Worm (Caenorhabditis elegans): ENCODE results near the gene olrn-1.

The olrn-1 gene

ce11 chrX:15536017-15536416 lies 1.4 kb upstream of the olrn-1 start:
- TF ChIP-seq unc-62 (GFP tag; optimal IDR thresholded peaks at IDR 0.05): no peak

- no peak for TF ChIP-seq unc-62 (GFP tag; optimal IDR thresholded peaks at IDR 0.05)
These were observed 1.8 kb downstream of the olrn-1 start for ce11 chrX:15539299-15539698.

- no peak for TF ChIP-seq unc-62 (GFP tag; optimal IDR thresholded peaks at IDR 0.05)
These were observed 4.0 kb downstream of the olrn-1 start for ce11 chrX:15541437-15541836.

ce11 chrX:15544671-15545070 lies 7.2 kb downstream of the olrn-1 start:
- TF ChIP-seq unc-62 (GFP tag; optimal IDR thresholded peaks at IDR 0.05): no peak

ce11 chrX:15545485-15545884 lies 8.0 kb downstream of the olrn-1 start:
- TF ChIP-seq unc-62 (GFP tag; optimal IDR thresholded peaks at IDR 0.05): no peak

- no peak for TF ChIP-seq unc-62 (GFP tag; optimal IDR thresholded peaks at IDR 0.05)
These were observed 9.5 kb downstream of the olrn-1 start for ce11 chrX:15546943-15547342.

ce11 chrX:15547896-15548295 lies 10.4 kb downstream of the olrn-1 start:
- no peak for TF ChIP-seq unc-62 (GFP tag; optimal IDR thresholded peaks at IDR 0.05)

ce11 chrX:15550769-15551168 lies 13.3 kb downstream of the olrn-1 start:
- no peak for TF ChIP-seq unc-62 (GFP tag; optimal IDR thresholded peaks at IDR 0.05)

- TF ChIP-seq unc-62 (GFP tag; optimal IDR thresholded peaks at IDR 0.05): no peak
These were observed 14.7 kb downstream of the olrn-1 start for ce11 chrX:15552024-15552769.

ce11 chrX:15554910-15555309 lies 17.4 kb downstream of the olrn-1 start:
- TF ChIP-seq unc-62 (GFP tag; optimal IDR thresholded peaks at IDR 0.05): no peak

- TF ChIP-seq unc-62 (GFP tag; optimal IDR thresholded peaks at IDR 0.05): no peak
These were observed 18.1 kb downstream of the olrn-1 start for ce11 chrX:15555529-15555928.

- TF ChIP-seq unc-62 (GFP tag; optimal IDR thresholded peaks at IDR 0.05): no peak
These were observed 20.4 kb downstream of the olrn-1 start, which contains the start of gene lron-3 for ce11 chrX:15557849-15558248. TSS of gene lron-3 (minus strand) at chrX:15557949.

ce11 chrX:15559473-15559872 lies 22.0 kb downstream of the olrn-1 start:
- no peak for TF ChIP-seq unc-62 (GFP tag; optimal IDR thresholded peaks at IDR 0.05)

ce11 chrX:15564338-15564737 lies 26.9 kb downstream of the olrn-1 start:
- no peak for TF ChIP-seq unc-62 (GFP tag; optimal IDR thresholded peaks at IDR 0.05)

- TF ChIP-seq unc-62 (GFP tag; optimal IDR thresholded peaks at IDR 0.05): no peak
These were observed 29.2 kb downstream of the olrn-1 start for ce11 chrX:15566640-15567039.

ce11 chrX:15567986-15568940 lies 30.8 kb downstream of the olrn-1 start, which contains the start of gene dyn-1:
TSS of gene dyn-1 (plus strand) at chrX:15568890.
- no peak for TF ChIP-seq unc-62 (GFP tag; optimal IDR thresholded peaks at IDR 0.05)

- TF ChIP-seq unc-62 (GFP tag; optimal IDR thresholded peaks at IDR 0.05): no peak
These were observed 32.2 kb downstream of the olrn-1 start for ce11 chrX:15569633-15570032.

Data from whole organism, dauer.